Fruit fly (Drosophila melanogaster) whole organism, adult: ENCODE measurements around the gene CG5758.

Experiments
- CG11617 ChIP-seq: fragments of 200-800 bp; sonication (Bioruptor generic); optimal IDR thresholded peaks from 2 replicates; lab custom pipeline; 2017; ENCODE audit warnings: mild to moderate bottlenecking, missing biosample characterization, missing genetic modification reagents, missing genetic modification characterization
- CG33017 ChIP-seq: fragments of 200-800 bp; sonication (Bioruptor generic); optimal IDR thresholded peaks from 2 replicates; lab custom pipeline; 2018; ENCODE audit warnings: missing biosample characterization, mild to moderate bottlenecking, missing genetic modification characterization, moderate library complexity
- Hr96 ChIP-seq: fragments of 200-800 bp; sonication (Bioruptor generic); optimal IDR thresholded peaks from 2 replicates; lab custom pipeline; 2016; ENCODE audit warnings: missing biosample characterization, missing genetic modification characterization
- Mnt ChIP-seq: fragments of 200-800 bp; sonication (Bioruptor generic); optimal IDR thresholded peaks from 2 replicates; lab custom pipeline; 2016; ENCODE audit warnings: missing biosample characterization, mild to moderate bottlenecking, missing genetic modification characterization
- cic ChIP-seq: fragments of 200-800 bp; sonication (Bioruptor generic); optimal IDR thresholded peaks from 2 replicates; lab custom pipeline; 2017; ENCODE audit warnings: missing biosample characterization, mild to moderate bottlenecking, missing genetic modification characterization, moderate library complexity
- cnc ChIP-seq, 2 experiments: fragments of >200 bp; optimal IDR thresholded peaks; 2 replicates each; lab custom pipeline; 2017
- kay ChIP-seq: fragments of 200-800 bp; sonication (Bioruptor generic); peaks from one replicate; lab custom pipeline; 2016; ENCODE audit warnings: missing biosample characterization, missing genetic modification characterization, borderline replicate concordance
- ovo ChIP-seq: fragments of 200-800 bp; sonication (Bioruptor generic); optimal IDR thresholded peaks from 2 replicates; lab custom pipeline; 2016; ENCODE audit warnings: missing biosample characterization, missing genetic modification characterization
- pad ChIP-seq: fragments of 200-800 bp; sonication (Bioruptor generic); optimal IDR thresholded peaks from 3 replicates; lab custom pipeline; 2017; ENCODE audit warnings: missing biosample characterization, missing genetic modification characterization, mild to moderate bottlenecking, moderate library complexity, missing genetic modification reagents
- toe ChIP-seq: fragments of 200-800 bp; sonication (Bioruptor generic); optimal IDR thresholded peaks from 2 replicates; lab custom pipeline; 2016; ENCODE audit warnings: missing biosample characterization, missing genetic modification characterization

DNA sequence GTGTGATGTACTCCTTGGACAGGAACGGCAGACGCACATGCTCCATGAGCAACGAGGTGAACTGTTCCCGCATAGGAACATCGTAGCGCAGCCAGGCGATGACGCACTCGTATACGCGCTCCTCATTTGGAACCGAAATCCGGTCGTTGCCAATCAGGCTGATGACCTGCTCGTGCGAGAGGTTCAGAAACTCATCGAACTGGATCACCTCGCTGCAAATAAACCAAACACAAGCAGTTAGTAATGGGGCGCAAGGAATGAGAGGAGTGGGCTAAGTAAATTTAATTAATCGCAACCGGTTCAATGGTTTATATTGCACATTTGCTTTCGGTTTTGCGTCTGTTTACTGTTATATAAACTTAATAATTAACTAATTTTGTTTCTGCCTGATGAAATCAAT lies 14.8 kb downstream of the CG5758 start:
- no peak for TF ChIP-seq cic (GFP tag; lab: Kevin White, UChicago)
- no peak for TF ChIP-seq CG33017 (tag; lab: Kevin White, UChicago)
- TF ChIP-seq kay (GFP tag; lab: Kevin White, UChicago) = no peak
- TF ChIP-seq ovo (GFP tag; lab: Kevin White, UChicago) = no peak
- no peak for TF ChIP-seq pad (GFP tag; lab: Kevin White, UChicago)
- no peak for TF ChIP-seq Hr96 (GFP tag; lab: Kevin White, UChicago)
- TF ChIP-seq cnc (optimal IDR thresholded peaks at IDR 0.05; lab: Kevin White, UChicago) = no peak
- TF ChIP-seq CG11617 = no peak
- no peak for TF ChIP-seq toe (GFP tag; lab: Kevin White, UChicago)
- TF ChIP-seq Mnt (GFP tag; lab: Kevin White, UChicago) = no peak
